Worm (Caenorhabditis elegans) whole organism, young adult: Measurements from ENCODE around the gene C14B1.12.

ENCODE experiments used
- D2030.7 ChIP-seq: fragments of 200-800 bp; sonication (Bioruptor generic); IDR thresholded peaks from 2 replicates; pipeline ENCODE4 v1.3.6; 2022; ENCODE audit warnings: missing genetic modification reagents, missing genetic modification characterization, missing compliant biosample characterization
- F10E7.11 ChIP-seq: sonication (generic microtip); optimal IDR thresholded peaks from 2 replicates; lab custom pipeline; 2017; ENCODE audit warnings: mild to moderate bottlenecking, missing genetic modification characterization, moderate library complexity, missing compliant biosample characterization
- F33H1.4 ChIP-seq: fragments of 200-800 bp; sonication (Bioruptor generic); IDR thresholded peaks from 2 replicates; pipeline ENCODE4 v1.3.6; 2022; ENCODE audit warnings: missing genetic modification reagents, missing genetic modification characterization, missing compliant biosample characterization
- F39B2.1 ChIP-seq: fragments of 200-800 bp; sonication (Bioruptor generic); IDR thresholded peaks from 2 replicates; pipeline ENCODE4 v1.3.6; 2022; ENCODE audit warnings: missing genetic modification reagents, missing genetic modification characterization, missing compliant biosample characterization
- K11D2.4 ChIP-seq: fragments of 200-800 bp; sonication (Bioruptor generic); IDR thresholded peaks from 2 replicates; pipeline ENCODE4 v1.3.6; 2022; ENCODE audit warnings: missing genetic modification reagents, missing genetic modification characterization, missing compliant biosample characterization
- T26A5.8 ChIP-seq: sonication (generic microtip); optimal IDR thresholded peaks from 2 replicates; lab custom pipeline; 2016; ENCODE audit warnings: missing genetic modification characterization, missing compliant biosample characterization
- Y79H2A.3 ChIP-seq: fragments of 200-800 bp; sonication (Bioruptor generic); conservative IDR thresholded peaks from 2 replicates; pipeline ENCODE4 v1.3.6; 2022; ENCODE audit warnings: missing genetic modification reagents, missing genetic modification characterization, missing compliant biosample characterization
- ama-1 ChIP-seq, 3 experiments: fragments of 150-350 bp in 1 of 3; sonication (generic microtip) in 2 of 3; optimal IDR thresholded peaks; 2 replicates each; lab custom pipeline; 2014 to 2018; ENCODE audit warnings: missing biosample characterization in 2 of 3, missing genetic modification characterization in 2 of 3, missing genetic modification reagents in 2 of 3
- cebp-1 ChIP-seq, 2 experiments: fragments of 200-800 bp in 1 of 2; sonication (Bioruptor generic) in 1 of 2; sonication (generic microtip) in 1 of 2; IDR thresholded peaks in 1 of 2; optimal IDR thresholded peaks in 1 of 2; 2 replicates each; pipeline versions ENCODE4 v1.3.6 to Lab custom; 2017 to 2022; ENCODE audit warnings: missing compliant biosample characterization in 2 of 2, missing genetic modification characterization in 2 of 2, mild to moderate bottlenecking in 1 of 2, missing genetic modification reagents in 1 of 2, moderate library complexity in 1 of 2
- cebp-2 ChIP-seq: fragments of 200-800 bp; sonication (Bioruptor generic); IDR thresholded peaks from 2 replicates; pipeline ENCODE4 v1.3.6; 2022; ENCODE audit warnings: missing genetic modification characterization, missing compliant biosample characterization
- ceh-58 ChIP-seq: fragments of 200-800 bp; sonication (Bioruptor generic); IDR thresholded peaks from 2 replicates; pipeline ENCODE4 v1.3.6; 2022; ENCODE audit warnings: missing genetic modification characterization, missing compliant biosample characterization
- die-1 ChIP-seq: sonication (generic microtip); optimal IDR thresholded peaks from 2 replicates; lab custom pipeline; 2016; ENCODE audit warnings: missing genotype, mild to moderate bottlenecking, missing genetic modification characterization, missing compliant biosample characterization
- dpl-1 ChIP-seq: fragments of 150-350 bp; optimal IDR thresholded peaks from 2 replicates; lab custom pipeline; 2014; ENCODE audit warnings: missing biosample characterization, missing genetic modification reagents, missing genetic modification characterization
- efl-1 ChIP-seq: fragments of 150-350 bp; optimal IDR thresholded peaks from 2 replicates; lab custom pipeline; 2014; ENCODE audit warnings: missing biosample characterization, missing genetic modification reagents, missing genetic modification characterization
- egrh-3 ChIP-seq: fragments of 200-800 bp; sonication (Bioruptor generic); IDR thresholded peaks from 2 replicates; pipeline ENCODE4 v1.3.6; 2022; ENCODE audit warnings: missing genetic modification reagents, missing genetic modification characterization, missing compliant biosample characterization
- ets-4 ChIP-seq: fragments of 200-800 bp; sonication (Bioruptor generic); optimal IDR thresholded peaks from 2 replicates; lab custom pipeline; 2018; ENCODE audit warnings: mild to moderate bottlenecking, missing genetic modification characterization, missing compliant biosample characterization
- hmg-20 ChIP-seq: fragments of 200-800 bp; sonication (Bioruptor generic); IDR thresholded peaks from 2 replicates; pipeline ENCODE4 v1.3.6; 2022; ENCODE audit warnings: missing genetic modification reagents, missing genetic modification characterization, missing compliant biosample characterization
- hsf-1 ChIP-seq: fragments of 200-800 bp; sonication (Bioruptor generic); IDR thresholded peaks from 2 replicates; pipeline ENCODE4 v1.3.6; 2022; ENCODE audit warnings: missing genetic modification reagents, missing genetic modification characterization, missing compliant biosample characterization
- lag-1 ChIP-seq: fragments of 200-800 bp; sonication (Bioruptor generic); IDR thresholded peaks from 2 replicates; pipeline ENCODE4 v1.3.6; 2022; ENCODE audit warnings: missing genetic modification reagents, missing genetic modification characterization, missing compliant biosample characterization
- let-526 ChIP-seq: fragments of 200-800 bp; sonication (Bioruptor generic); IDR thresholded peaks from 2 replicates; pipeline ENCODE4 v1.3.6; 2022; ENCODE audit warnings: missing genetic modification reagents, missing genetic modification characterization, missing compliant biosample characterization
- lin-54 ChIP-seq: fragments of 200-800 bp; sonication (Bioruptor generic); optimal IDR thresholded peaks from 2 replicates; lab custom pipeline; 2018; ENCODE audit warnings: mild to moderate bottlenecking, missing genetic modification characterization, missing compliant biosample characterization
- lir-1 ChIP-seq: fragments of 200-800 bp; sonication (Bioruptor generic); conservative IDR thresholded peaks from 2 replicates; pipeline ENCODE4 v1.3.6; 2022; ENCODE audit warnings: missing genetic modification reagents, missing genetic modification characterization, missing compliant biosample characterization
- lsl-1 ChIP-seq: fragments of 200-800 bp; sonication (Bioruptor generic); optimal IDR thresholded peaks from 2 replicates; lab custom pipeline; 2018; ENCODE audit warnings: mild to moderate bottlenecking, missing genetic modification characterization, moderate library complexity, missing compliant biosample characterization
- lsy-27 ChIP-seq: sonication (generic microtip); optimal IDR thresholded peaks from 2 replicates; lab custom pipeline; 2017; ENCODE audit warnings: missing genetic modification characterization, mild to moderate bottlenecking, missing compliant biosample characterization, antibody characterized with exemption, missing genotype, borderline replicate concordance; ENCODE audit not compliant: insufficient read depth
- madf-6 ChIP-seq: fragments of 200-800 bp; sonication (Bioruptor generic); IDR thresholded peaks from 2 replicates; pipeline ENCODE4 v1.3.6; 2022; ENCODE audit warnings: missing genetic modification reagents, missing genetic modification characterization, missing compliant biosample characterization
- madf-8 ChIP-seq: fragments of 200-800 bp; sonication (Bioruptor generic); conservative IDR thresholded peaks from 2 replicates; pipeline ENCODE4 v1.3.6; 2022; ENCODE audit warnings: missing genetic modification reagents, missing genetic modification characterization, missing compliant biosample characterization
- nfya-1 ChIP-seq: sonication (generic microtip); optimal IDR thresholded peaks from 2 replicates; lab custom pipeline; 2017; ENCODE audit warnings: antibody characterized with exemption, missing compliant biosample characterization, missing genetic modification characterization, borderline replicate concordance; ENCODE audit not compliant: insufficient read depth
- nhr-179 ChIP-seq: sonication (generic microtip); optimal IDR thresholded peaks from 2 replicates; lab custom pipeline; 2016; ENCODE audit warnings: mild to moderate bottlenecking, missing genetic modification characterization, missing compliant biosample characterization
- nhr-80 ChIP-seq: sonication (generic microtip); optimal IDR thresholded peaks from 2 replicates; lab custom pipeline; 2016; ENCODE audit warnings: missing genetic modification characterization, missing compliant biosample characterization
- snpc-3.4 ChIP-seq: sonication (generic microtip); optimal IDR thresholded peaks from 2 replicates; lab custom pipeline; 2017; ENCODE audit warnings: missing genetic modification characterization, mild to moderate bottlenecking, missing compliant biosample characterization, antibody characterized with exemption, moderate library complexity, missing genotype, missing genetic modification reagents
- tbp1 ChIP-seq: fragments of 200-800 bp; sonication (Bioruptor generic); optimal IDR thresholded peaks from 2 replicates; lab custom pipeline; 2018; ENCODE audit warnings: mild to moderate bottlenecking, missing genetic modification characterization, missing compliant biosample characterization
- xnd-1 ChIP-seq: sonication (generic microtip); optimal IDR thresholded peaks from 2 replicates; lab custom pipeline; 2016; ENCODE audit warnings: missing genotype, missing genetic modification reagents, missing genetic modification characterization, missing compliant biosample characterization
- ztf-6 ChIP-seq: fragments of 200-800 bp; sonication (Bioruptor generic); IDR thresholded peaks from 2 replicates; pipeline ENCODE4 v1.3.6; 2022; ENCODE audit warnings: missing genetic modification reagents, missing genetic modification characterization, missing compliant biosample characterization

C14B1.12 gene

ce11 chrIII:3729520-3729919, 4.7 kb upstream of the C14B1.12 start, which contains the start of gene F34D10.9:
TSS of gene F34D10.9 (minus strand) at chrIII:3729620.
- TF ChIP-seq nfya-1 (tag; lab: Kevin White, UChicago) (no peak), Y79H2A.3 (0 out of 2 replicates have a peak, but pooled peaks have one; percentile 2), cebp-2 (GFP tag; lab: Robert Waterston, UW) (no peak), lsl-1 (no peak), cebp-1 (GFP tag; IDR thresholded peaks at IDR 0.05; lab: Robert Waterston, UW) (no peak), cebp-1 (tag; optimal IDR thresholded peaks at IDR 0.05; lab: Kevin White, UChicago) (no peak), nhr-179 (tag; lab: Kevin White, UChicago) (no peak)

DNA sequence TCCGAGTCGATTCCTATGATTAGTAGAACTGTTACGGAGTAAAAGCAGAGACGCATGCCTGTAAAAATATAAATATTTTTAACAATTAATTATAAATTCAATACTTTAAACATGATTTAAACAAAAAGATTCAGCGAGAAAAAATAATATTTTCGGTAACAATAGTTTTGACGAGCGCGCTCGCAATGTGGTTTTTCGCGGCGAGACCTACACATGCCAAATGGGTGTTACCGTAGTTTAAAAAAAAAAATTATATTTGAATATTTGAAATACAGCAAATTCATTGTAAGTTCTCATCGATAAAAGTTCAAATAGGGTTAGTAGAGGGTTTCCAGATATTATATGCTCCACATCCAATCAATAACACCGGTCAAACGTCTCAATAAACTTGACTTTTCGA, 1.7 kb upstream of the C14B1.12 start, which contains the start of gene gldi-5:
Gene gldi-5, minus strand, starts transcription at position 58 of the 400 bp plus-strand sequence.
- TF ChIP-seq F33H1.4 (GFP tag; lab: Robert Waterston, UW) (peak; percentile 82), F39B2.1 (GFP tag; lab: Robert Waterston, UW) (no peak), die-1 (tag; lab: Kevin White, UChicago) (no peak), lsl-1 (peak; percentile 83), xnd-1 (tag; lab: Kevin White, UChicago) (peak; percentile 45), T26A5.8 (tag; lab: Kevin White, UChicago) (no peak), lin-54 (GFP tag; lab: Kevin White, UChicago) (peak; percentile 69), let-526 (GFP tag; lab: Robert Waterston, UW) (no peak), lir-1 (GFP tag; lab: Robert Waterston, UW) (no peak), madf-6 (GFP tag; lab: Robert Waterston, UW) (peak; percentile 77), ceh-58 (GFP tag; lab: Robert Waterston, UW) (no peak), D2030.7 (0 out of 2 replicates have a peak, but pooled peaks have one; percentile 26), F10E7.11 (tag; lab: Kevin White, UChicago) (no peak), efl-1 (GFP tag; lab: Kevin White, UChicago) (peak; percentile 68), ets-4 (GFP tag; lab: Kevin White, UChicago) (no peak), K11D2.4 (GFP tag; lab: Robert Waterston, UW) (no peak), madf-8 (peak; percentile 46; the same call in 1 of the 2 replicates), snpc-3.4 (tag; lab: Kevin White, UChicago) (peak; percentile 28), dpl-1 (peak; percentile 33)

DNA sequence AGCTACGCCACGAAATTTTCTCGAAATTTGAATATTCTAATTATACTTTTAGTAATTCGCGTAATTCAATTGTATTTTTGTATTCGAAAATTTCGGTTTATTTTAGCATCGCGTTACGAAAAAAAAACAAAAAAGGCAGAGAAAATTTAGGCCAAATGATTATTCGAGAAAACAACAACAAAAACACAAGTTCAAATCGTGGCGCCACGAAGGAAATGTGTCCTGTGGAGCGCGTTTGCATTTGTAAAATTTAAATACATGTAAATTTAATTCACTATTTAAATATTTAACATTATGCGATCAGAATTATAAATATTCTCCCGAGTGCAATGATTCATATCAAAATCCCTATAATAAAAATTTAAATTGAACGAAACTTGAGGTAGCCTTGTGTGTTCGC, 1.1 kb downstream of the C14B1.12 start:
- TF ChIP-seq lsy-27 (tag; lab: Kevin White, UChicago) (no peak), hsf-1 (GFP tag; lab: Robert Waterston, UW) (peak; percentile 88), ama-1 (optimal IDR thresholded peaks at IDR 0.05; lab: Kevin White, UChicago) (no peak), ama-1 (GFP tag; optimal IDR thresholded peaks at IDR 0.05; lab: Kevin White, UChicago) (peak in 1 of 2 experiments; percentile 12), ztf-6 (GFP tag; lab: Robert Waterston, UW) (no peak), lin-54 (GFP tag; lab: Kevin White, UChicago) (peak; percentile 63), tbp1 (peak; percentile 4), egrh-3 (GFP tag; lab: Robert Waterston, UW) (no peak), hmg-20 (no peak), F33H1.4 (GFP tag; lab: Robert Waterston, UW) (peak; percentile 54), madf-8 (peak; percentile 60), efl-1 (GFP tag; lab: Kevin White, UChicago) (peak; percentile 79), snpc-3.4 (tag; lab: Kevin White, UChicago) (peak; percentile 65), lag-1 (GFP tag; lab: Robert Waterston, UW) (no peak), nhr-80 (no peak), D2030.7 (peak; percentile 56), lsl-1 (peak; percentile 45), madf-6 (GFP tag; lab: Robert Waterston, UW) (peak; percentile 61; the same call in 1 of the 2 replicates)
